Fruit fly (Drosophila melanogaster) whole organism, embryonic: ENCODE measurements around the gene Pde11.

ENCODE experiments used
- Atf-2 ChIP-seq: fragments of 200-800 bp; sonication (Bioruptor generic); optimal IDR thresholded peaks from 2 replicates; lab custom pipeline; 2016; ENCODE audit warnings: missing biosample characterization, missing genetic modification characterization
- BEAF-32 ChIP-seq: fragments of 200-800 bp; sonication (Bioruptor generic); optimal IDR thresholded peaks from 3 replicates; lab custom pipeline; 2017; ENCODE audit warnings: missing biosample characterization, missing genetic modification characterization, mild to moderate bottlenecking, moderate library complexity, missing genetic modification reagents
- BtbVII ChIP-seq: fragments of 200-800 bp; sonication (Bioruptor generic); optimal IDR thresholded peaks from 3 replicates; lab custom pipeline; 2017; ENCODE audit warnings: missing biosample characterization, mild to moderate bottlenecking, missing genetic modification characterization
- C15 ChIP-seq: fragments of 200-800 bp; sonication (Bioruptor generic); IDR thresholded peaks from 3 replicates; pipeline ENCODE4 v1.3.6; 2022; ENCODE audit warnings: missing biosample characterization, missing genetic modification characterization
- CG10462 ChIP-seq: fragments of 200-800 bp; sonication (Bioruptor generic); optimal IDR thresholded peaks from 2 replicates; lab custom pipeline; 2016; ENCODE audit warnings: missing biosample characterization, missing genetic modification characterization
- CG10543 ChIP-seq: fragments of 200-800 bp; sonication (Bioruptor generic); optimal IDR thresholded peaks from 3 replicates; lab custom pipeline; 2017; ENCODE audit warnings: missing biosample characterization, mild to moderate bottlenecking, missing genetic modification characterization, moderate library complexity
- CG12769 ChIP-seq: fragments of 200-800 bp; sonication (Bioruptor generic); optimal IDR thresholded peaks from 2 replicates; lab custom pipeline; 2019; ENCODE audit warnings: missing biosample characterization, mild to moderate bottlenecking, missing genetic modification characterization, moderate library complexity
- CG14860 ChIP-seq: fragments of 200-800 bp; sonication (Bioruptor generic); IDR thresholded peaks from 3 replicates; pipeline ENCODE4 v1.3.6; 2022; ENCODE audit warnings: missing biosample characterization, missing genetic modification characterization; ENCODE audit not compliant: partially characterized antibody
- CG15073 ChIP-seq: fragments of 200-800 bp; sonication (Bioruptor generic); optimal IDR thresholded peaks from 2 replicates; lab custom pipeline; 2016; ENCODE audit warnings: missing biosample characterization, missing genetic modification characterization
- CG17328 ChIP-seq: fragments of 200-800 bp; sonication (Bioruptor generic); IDR thresholded peaks from 2 replicates; pipeline ENCODE4 v1.3.6; 2022; ENCODE audit warnings: missing biosample characterization, missing genetic modification characterization
- CG18011 ChIP-seq: fragments of 200-800 bp; sonication (Bioruptor generic); optimal IDR thresholded peaks from 2 replicates; lab custom pipeline; 2017; ENCODE audit warnings: missing biosample characterization, missing genetic modification characterization, mild to moderate bottlenecking, moderate library complexity, missing genotype
- CG18262 ChIP-seq: fragments of 200-800 bp; optimal IDR thresholded peaks from 3 replicates; lab custom pipeline; 2019; ENCODE audit warnings: missing biosample characterization, mild to moderate bottlenecking, missing genetic modification characterization, moderate library complexity
- CG2712 ChIP-seq: fragments of 200-800 bp; optimal IDR thresholded peaks from 3 replicates; lab custom pipeline; 2019; ENCODE audit warnings: missing biosample characterization, mild to moderate bottlenecking, missing genetic modification characterization, moderate library complexity
- CG31365 ChIP-seq: fragments of 200-800 bp; sonication (Bioruptor generic); optimal IDR thresholded peaks from 2 replicates; lab custom pipeline; 2018; ENCODE audit warnings: missing biosample characterization, mild to moderate bottlenecking, missing genetic modification characterization
- CG3726 ChIP-seq: fragments of 200-800 bp; sonication (Bioruptor generic); IDR thresholded peaks from 3 replicates; pipeline ENCODE4, ENCODE4 v1.3.6; 2022; ENCODE audit warnings: missing biosample characterization, missing genetic modification characterization
- CG6654 ChIP-seq: fragments of 200-800 bp; sonication (Bioruptor generic); optimal IDR thresholded peaks from 2 replicates; lab custom pipeline; 2017; ENCODE audit warnings: missing biosample characterization, mild to moderate bottlenecking, missing genetic modification characterization
- CG9876 ChIP-seq: fragments of 200-800 bp; sonication (Bioruptor generic); optimal IDR thresholded peaks from 2 replicates; lab custom pipeline; 2016; ENCODE audit warnings: missing biosample characterization, missing genetic modification characterization
- D19A ChIP-seq: fragments of 200-800 bp; optimal IDR thresholded peaks from 3 replicates; lab custom pipeline; 2019; ENCODE audit warnings: missing biosample characterization, mild to moderate bottlenecking, missing genetic modification characterization, moderate library complexity
- Dad ChIP-seq: fragments of 200-800 bp; sonication (Bioruptor generic); optimal IDR thresholded peaks from 3 replicates; lab custom pipeline; 2016; ENCODE audit warnings: missing biosample characterization, missing genetic modification characterization
- Deaf1 ChIP-seq: fragments of 200-800 bp; optimal IDR thresholded peaks from 3 replicates; lab custom pipeline; 2019; ENCODE audit warnings: missing biosample characterization, mild to moderate bottlenecking, missing genetic modification characterization, moderate library complexity
- Drgx ChIP-seq: fragments of 200-800 bp; sonication (Bioruptor generic); IDR thresholded peaks from 2 replicates; pipeline ENCODE4 v1.3.6; 2022; ENCODE audit warnings: missing biosample characterization, missing genetic modification characterization
- E2f2 ChIP-seq: fragments of 200-800 bp; sonication (Bioruptor generic); IDR thresholded peaks from 2 replicates; pipeline ENCODE4 v1.3.6; 2022; ENCODE audit warnings: missing biosample characterization, missing genetic modification characterization
- Hey ChIP-seq: fragments of 200-800 bp; sonication (Bioruptor generic); optimal IDR thresholded peaks from 3 replicates; lab custom pipeline; 2018; ENCODE audit warnings: missing biosample characterization, mild to moderate bottlenecking, missing genetic modification characterization
- HmgD ChIP-seq: fragments of 200-800 bp; sonication (Bioruptor generic); optimal IDR thresholded peaks from 3 replicates; lab custom pipeline; 2016; ENCODE audit warnings: missing biosample characterization, missing genetic modification characterization
- Lim3 ChIP-seq: fragments of 200-800 bp; sonication (Bioruptor generic); IDR thresholded peaks from 2 replicates; pipeline ENCODE4 v1.3.6; 2022; ENCODE audit warnings: missing biosample characterization, missing genetic modification characterization
- MBD-R2 ChIP-seq: fragments of 200-800 bp; sonication (Bioruptor generic); IDR thresholded peaks from 2 replicates; pipeline ENCODE4 v1.3.6; 2022; ENCODE audit warnings: missing biosample characterization, missing genetic modification characterization
- NK7.1 ChIP-seq: fragments of 200-800 bp; sonication (Bioruptor generic); optimal IDR thresholded peaks from 3 replicates; lab custom pipeline; 2016; ENCODE audit warnings: missing biosample characterization, missing genetic modification characterization
- Nf-YA ChIP-seq: fragments of 200-800 bp; sonication (Bioruptor generic); IDR thresholded peaks from 2 replicates; pipeline ENCODE4 v1.3.6; 2022; ENCODE audit warnings: missing biosample characterization, missing genetic modification characterization
- Sox102F ChIP-seq: fragments of 200-800 bp; sonication (Bioruptor generic); optimal IDR thresholded peaks from 2 replicates; lab custom pipeline; 2018; ENCODE audit warnings: missing biosample characterization, mild to moderate bottlenecking, missing genetic modification characterization, moderate library complexity
- Ssrp ChIP-seq: fragments of 200-800 bp; sonication (Bioruptor generic); optimal IDR thresholded peaks from 2 replicates; lab custom pipeline; 2018; ENCODE audit warnings: missing biosample characterization, mild to moderate bottlenecking, missing genetic modification characterization, moderate library complexity
- Usf ChIP-seq: fragments of 200-800 bp; sonication (Bioruptor generic); optimal IDR thresholded peaks from 2 replicates; lab custom pipeline; 2017; ENCODE audit warnings: missing genotype, missing biosample characterization, missing genetic modification characterization
- aop ChIP-seq: fragments of 200-800 bp; sonication (Bioruptor generic); IDR thresholded peaks from 2 replicates; pipeline ENCODE4 v1.3.6; 2022; ENCODE audit warnings: missing biosample characterization, missing genetic modification characterization
- crol ChIP-seq: fragments of 200-800 bp; sonication (Bioruptor generic); IDR thresholded peaks from 2 replicates; pipeline ENCODE4 v1.3.6; 2022; ENCODE audit warnings: missing biosample characterization, missing genetic modification characterization
- dimm ChIP-seq: fragments of 200-800 bp; sonication (Bioruptor generic); IDR thresholded peaks from 2 replicates; pipeline ENCODE4 v1.3.6; 2022; ENCODE audit warnings: missing biosample characterization, missing genetic modification characterization
- exex ChIP-seq: fragments of 200-800 bp; sonication (Bioruptor generic); optimal IDR thresholded peaks from 4 replicates; lab custom pipeline; 2018; ENCODE audit warnings: missing biosample characterization, mild to moderate bottlenecking, missing genetic modification characterization, moderate library complexity
- hkb ChIP-seq, 2 experiments: fragments of 200-800 bp in 1 of 2; fragments of >200 bp in 1 of 2; sonication (Bioruptor generic) in 1 of 2; IDR thresholded peaks in 1 of 2; optimal IDR thresholded peaks in 1 of 2; 2 replicates each; pipeline versions ENCODE4 v1.3.6 to Lab custom; 2017 to 2022; ENCODE audit warnings: missing biosample characterization in 1 of 2, missing genetic modification characterization in 1 of 2
- insv ChIP-seq, 2 experiments: fragments of 200-800 bp; sonication (Bioruptor generic); optimal IDR thresholded peaks; 3 replicates each; lab custom pipeline; 2016 to 2018; ENCODE audit warnings: missing biosample characterization in 2 of 2, missing genetic modification characterization in 2 of 2
- kay ChIP-seq: fragments of 200-800 bp; sonication (Bioruptor generic); optimal IDR thresholded peaks from 2 replicates; lab custom pipeline; 2016; ENCODE audit warnings: missing biosample characterization, missing genetic modification characterization
- mam ChIP-seq: fragments of 200-800 bp; sonication (Bioruptor generic); optimal IDR thresholded peaks from 3 replicates; lab custom pipeline; 2016; ENCODE audit warnings: missing biosample characterization, missing genetic modification characterization
- p53 ChIP-seq: fragments of 200-800 bp; sonication (Bioruptor generic); optimal IDR thresholded peaks from 2 replicates; lab custom pipeline; 2016; ENCODE audit warnings: missing biosample characterization, missing genetic modification characterization
- pan ChIP-seq, 4 experiments: fragments of >200 bp in 3 of 4; fragments of 200-800 bp in 1 of 4; sonication (Bioruptor generic) in 1 of 4; optimal IDR thresholded peaks in 3 of 4; IDR thresholded peaks in 1 of 4; 2 replicates each; pipeline versions ENCODE4 v1.3.6 to Lab custom; 2017 to 2022; ENCODE audit warnings: missing biosample characterization in 2 of 4, missing genetic modification characterization in 2 of 4, mixed read lengths in 1 of 4
- pb ChIP-seq: fragments of 200-800 bp; sonication (Bioruptor generic); optimal IDR thresholded peaks from 3 replicates; lab custom pipeline; 2016; ENCODE audit warnings: missing biosample characterization, missing genetic modification characterization
- sima ChIP-seq: fragments of 200-800 bp; sonication (Bioruptor generic); optimal IDR thresholded peaks from 2 replicates; lab custom pipeline; 2016; ENCODE audit warnings: missing biosample characterization, missing genetic modification characterization
- sug ChIP-seq: fragments of 200-800 bp; optimal IDR thresholded peaks from 2 replicates; lab custom pipeline; 2019; ENCODE audit warnings: missing biosample characterization, mild to moderate bottlenecking, missing genetic modification characterization, moderate library complexity
- unc-4 ChIP-seq: fragments of 200-800 bp; sonication (Bioruptor generic); IDR thresholded peaks from 2 replicates; pipeline ENCODE4 v1.3.6; 2022; ENCODE audit warnings: missing biosample characterization, missing genetic modification characterization; ENCODE audit not compliant: partially characterized antibody
- unpg ChIP-seq: fragments of 200-800 bp; sonication (Bioruptor generic); optimal IDR thresholded peaks from 3 replicates; lab custom pipeline; 2018; ENCODE audit warnings: missing biosample characterization, mild to moderate bottlenecking, missing genetic modification characterization, moderate library complexity
- wek ChIP-seq: fragments of 200-800 bp; sonication (Bioruptor generic); optimal IDR thresholded peaks from 3 replicates; lab custom pipeline; 2018; ENCODE audit warnings: missing biosample characterization, mild to moderate bottlenecking, missing genetic modification characterization, moderate library complexity
- yki ChIP-seq: fragments of >200 bp; optimal IDR thresholded peaks from 3 replicates; lab custom pipeline; 2018
- zen ChIP-seq: fragments of 200-800 bp; sonication (Bioruptor generic); optimal IDR thresholded peaks from 3 replicates; lab custom pipeline; 2018; ENCODE audit warnings: missing biosample characterization, mild to moderate bottlenecking, missing genetic modification characterization, moderate library complexity
- zfh2 ChIP-seq: fragments of 200-800 bp; sonication (Bioruptor generic); optimal IDR thresholded peaks from 2 replicates; lab custom pipeline; 2016; ENCODE audit warnings: missing biosample characterization, missing genetic modification characterization

Gene Pde11

dm6 chr2L:18484382-18485050, 105.6 kb downstream of the Pde11 start, which contains the start of gene CG10283 (continued):
- TF ChIP-seq CG9876 (GFP tag; lab: Kevin White, UChicago), result no peak
- no peak for TF ChIP-seq C15 (GFP tag; lab: Robert Waterston, UW)
- 0 out of 2 replicates have a peak, but pooled peaks have one; percentile 12 for TF ChIP-seq unc-4 (GFP tag; lab: Robert Waterston, UW)
- no peak for TF ChIP-seq CG10543 (GFP tag; lab: Kevin White, UChicago)
- TF ChIP-seq CG17328 (GFP tag; lab: Robert Waterston, UW), result no peak
- no peak for TF ChIP-seq CG3726
- TF ChIP-seq MBD-R2, result no peak
- peak; percentile 28 for TF ChIP-seq wek (GFP tag; lab: Kevin White, UChicago)
- TF ChIP-seq Drgx (GFP tag; lab: Robert Waterston, UW), result no peak
- peak; percentile 49 for TF ChIP-seq CG18262 (tag; lab: Kevin White, UChicago)
- TF ChIP-seq yki, result peak; percentile 60
- TF ChIP-seq pb, result no peak
- no peak for TF ChIP-seq NK7.1 (GFP tag; lab: Kevin White, UChicago)
- no peak for TF ChIP-seq Nf-YA (GFP tag; lab: Robert Waterston, UW)
- peak; percentile 40 for TF ChIP-seq CG2712 (tag; lab: Kevin White, UChicago)
- no peak for TF ChIP-seq exex (tag; lab: Kevin White, UChicago)
- TF ChIP-seq zfh2, result peak; percentile 8
- TF ChIP-seq crol, result no peak
- no peak for TF ChIP-seq hkb (optimal IDR thresholded peaks at IDR 0.05; lab: Kevin White, UChicago)
- peak; percentile 43; the same call in 1 of the 2 replicates for TF ChIP-seq hkb (GFP tag; IDR thresholded peaks at IDR 0.05; lab: Robert Waterston, UW)
- TF ChIP-seq pan (optimal IDR thresholded peaks at IDR 0.05; lab: Kevin White, UChicago), result no peak
- TF ChIP-seq pan (GFP tag; optimal IDR thresholded peaks at IDR 0.05 in 1 of 2, IDR thresholded peaks at IDR 0.05 in 1 of 2), result peak in 1 of 2 experiments; percentile 41
- no peak for TF ChIP-seq aop
- no peak for TF ChIP-seq HmgD (GFP tag; lab: Kevin White, UChicago)
- peak; percentile 30 for TF ChIP-seq Sox102F (GFP tag; lab: Kevin White, UChicago)
- no peak for TF ChIP-seq mam (GFP tag; lab: Kevin White, UChicago)
- TF ChIP-seq Dad (GFP tag; lab: Kevin White, UChicago), result no peak
- TF ChIP-seq CG6654, result no peak
- peak; percentile 40 for TF ChIP-seq BEAF-32 (GFP tag; lab: Kevin White, UChicago)
- no peak for TF ChIP-seq Usf (GFP tag; lab: Kevin White, UChicago)
- no peak for TF ChIP-seq sima (GFP tag; lab: Kevin White, UChicago)
- peak; percentile 81 for TF ChIP-seq E2f2 (GFP tag; lab: Robert Waterston, UW)
- peak; percentile 16 for TF ChIP-seq D19A (tag; lab: Kevin White, UChicago)
- TF ChIP-seq CG15073 (GFP tag; lab: Kevin White, UChicago), result no peak
- TF ChIP-seq Hey (tag; lab: Kevin White, UChicago), result no peak
- no peak for TF ChIP-seq p53 (GFP tag; lab: Kevin White, UChicago)
- TF ChIP-seq BtbVII (GFP tag; lab: Kevin White, UChicago), result no peak
- no peak for TF ChIP-seq CG31365
- TF ChIP-seq CG14860 (GFP tag; lab: Robert Waterston, UW), result no peak
- peak; percentile 58 for TF ChIP-seq unpg (GFP tag; lab: Kevin White, UChicago)
- peak in 1 of 2 experiments; percentile 72 for TF ChIP-seq insv (GFP tag; optimal IDR thresholded peaks at IDR 0.05; lab: Kevin White, UChicago)
- TF ChIP-seq CG10462, result no peak
- TF ChIP-seq kay, result peak; percentile 32
- TF ChIP-seq CG12769 (tag; lab: Kevin White, UChicago), result no peak
- TF ChIP-seq Atf-2 (GFP tag; lab: Kevin White, UChicago), result no peak
- TF ChIP-seq Ssrp (tag; lab: Kevin White, UChicago), result peak; percentile 32
- peak; percentile 29 for TF ChIP-seq zen (tag; lab: Kevin White, UChicago)
- no peak for TF ChIP-seq Lim3
- no peak for TF ChIP-seq CG18011 (GFP tag; lab: Kevin White, UChicago)
- no peak for TF ChIP-seq dimm (GFP tag; lab: Robert Waterston, UW)
- peak; percentile 26 for TF ChIP-seq Deaf1 (tag; lab: Kevin White, UChicago)
- TF ChIP-seq sug, result peak; percentile 28
